Worm (Caenorhabditis elegans): ENCODE measurements around the gene srw-21.

Gene srw-21

DNA sequence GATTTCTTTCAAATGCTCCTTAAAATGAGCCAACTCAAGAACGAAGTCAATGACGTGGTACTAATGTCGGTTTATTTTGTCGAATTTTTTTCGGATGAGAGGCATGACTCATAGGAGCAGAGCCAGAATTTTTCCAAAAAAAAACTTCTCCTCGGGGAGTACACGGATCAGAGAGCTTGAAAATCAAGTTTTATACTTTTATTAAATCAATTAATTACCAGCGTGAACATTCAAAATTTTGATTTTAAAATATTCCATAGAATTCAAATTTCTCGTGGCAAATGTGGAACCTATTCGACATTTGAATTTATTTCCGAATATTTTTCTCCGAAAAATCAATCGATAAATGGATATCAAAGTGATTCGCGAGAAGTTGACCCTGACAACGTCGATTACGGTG is 48.5 kb downstream of the srw-21 start, which contains the start of gene F21A3.4:
F21A3.4 (plus strand) TSS at position 301 of the 400 bp plus-strand sequence.
- no peak for TF ChIP-seq ceh-32 (tag; optimal IDR thresholded peaks at IDR 0.05; ENCODE audit: poor library complexity)
- TF ChIP-seq attf-4 (tag; optimal IDR thresholded peaks at IDR 0.05) = no peak
- no peak for TF ChIP-seq T20F7.1 (GFP tag; optimal IDR thresholded peaks at IDR 0.05)
- TF ChIP-seq mes-2 (tag; optimal IDR thresholded peaks at IDR 0.05; ENCODE audit: poor library complexity, severe bottlenecking) = no peak
- TF ChIP-seq mdt-29 (GFP tag; IDR thresholded peaks at IDR 0.05) = no peak
- no peak for TF ChIP-seq snpc-4 (tag; optimal IDR thresholded peaks at IDR 0.05)
- TF ChIP-seq php-3 (GFP tag; IDR thresholded peaks at IDR 0.05) = no peak
- no peak for TF ChIP-seq ceh-82 (tag; optimal IDR thresholded peaks at IDR 0.05)

DNA sequence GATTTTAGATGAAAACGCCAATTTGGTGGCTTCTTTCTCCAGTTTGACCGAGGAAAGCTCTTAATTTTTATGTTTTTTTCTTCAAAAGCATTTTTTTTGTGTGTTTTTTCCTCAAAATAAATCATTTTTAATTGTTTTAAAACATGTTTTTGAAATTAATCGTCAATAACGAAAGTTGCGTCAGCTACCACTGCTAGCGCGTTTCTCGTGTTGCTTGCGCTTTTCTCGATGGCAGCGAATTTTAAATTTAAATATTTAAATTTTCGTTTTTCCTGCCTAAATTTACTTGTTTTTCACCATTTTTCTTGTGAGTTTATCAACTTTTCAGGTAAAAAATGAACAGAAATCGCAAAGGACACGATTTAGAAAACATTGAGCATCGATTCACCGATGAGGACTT is 50.1 kb downstream of the srw-21 start, which contains the start of gene prde-1:
prde-1 (plus strand) TSS at position 322 of the 400 bp plus-strand sequence.
- TF ChIP-seq F49E8.2 (tag; optimal IDR thresholded peaks at IDR 0.05; ENCODE audit: borderline replicate concordance) = peak; percentile 50
- TF ChIP-seq mxl-2 (GFP tag; conservative IDR thresholded peaks at IDR 0.05) = no peak
- TF ChIP-seq zfp-3 (GFP tag; conservative IDR thresholded peaks at IDR 0.05) = no peak
